Worm (Caenorhabditis elegans) whole organism, L1 larva: Measurements from ENCODE around the gene hum-8.

ENCODE experiments used
- ceh-90 ChIP-seq: sonication (generic microtip); optimal IDR thresholded peaks from 2 replicates; lab custom pipeline; 2016; ENCODE audit warnings: missing genetic modification characterization, missing compliant biosample characterization
- mab-9 ChIP-seq: fragments of 200-800 bp; sonication (Bioruptor generic); IDR thresholded peaks from 2 replicates; pipeline ENCODE4 v1.3.6; 2022; ENCODE audit warnings: missing genetic modification reagents, missing genetic modification characterization, missing compliant biosample characterization
- nhr-47 ChIP-seq: sonication (generic microtip); optimal IDR thresholded peaks from 2 replicates; lab custom pipeline; 2016; ENCODE audit warnings: mild to moderate bottlenecking, missing genetic modification characterization, moderate library complexity, missing compliant biosample characterization
- xbp-1 ChIP-seq: sonication (generic microtip); optimal IDR thresholded peaks from 2 replicates; lab custom pipeline; 2016; ENCODE audit warnings: missing genetic modification characterization, missing compliant biosample characterization

DNA sequence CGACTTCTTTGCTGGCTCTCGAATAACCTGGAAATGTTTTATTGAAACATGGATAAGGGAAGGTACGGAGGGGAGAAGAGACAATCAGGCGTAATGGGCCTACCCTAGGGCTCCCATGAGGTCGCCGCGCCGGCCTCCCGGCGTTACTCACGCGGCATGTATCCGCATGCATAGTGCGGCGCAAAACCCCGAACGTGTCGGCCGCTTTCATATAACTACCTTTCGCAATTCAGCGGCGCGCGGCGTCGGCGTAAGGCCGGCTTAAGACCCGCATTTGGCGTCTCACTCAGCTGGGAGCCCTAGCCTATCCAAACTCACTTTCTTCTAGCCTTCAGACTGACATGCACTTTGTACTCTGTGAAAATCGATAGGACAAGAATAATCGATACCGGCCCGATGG lies 21.7 kb upstream of the hum-8 start:
- TF ChIP-seq mab-9 = no peak
- TF ChIP-seq ceh-90 = no peak
- no peak for TF ChIP-seq nhr-47 (tag; lab: Kevin White, UChicago)
- TF ChIP-seq xbp-1 (tag; lab: Kevin White, UChicago) = no peak
